Worm (Caenorhabditis elegans) whole organism, L4/young adult: ENCODE data around the gene clec-27.

ENCODE experiments used
- W03F9.2 ChIP-seq: fragments of 150-350 bp; optimal IDR thresholded peaks from 2 replicates; lab custom pipeline; 2014; ENCODE audit warnings: missing biosample characterization, missing genetic modification characterization
- him-1 ChIP-seq: sonication (generic microtip); optimal IDR thresholded peaks from 2 replicates; lab custom pipeline; 2016; ENCODE audit warnings: missing genotype, missing genetic modification reagents, missing genetic modification characterization, missing compliant biosample characterization

ce11 chrV:16821270-16821737, 33.1 kb upstream of the clec-27 start, which contains the start of gene T20B3.14:
- TF ChIP-seq him-1 (tag; lab: Kevin White, UChicago): no peak
- TF ChIP-seq W03F9.2 (tag; lab: Kevin White, UChicago): no peak
